Worm (Caenorhabditis elegans): ENCODE results near the gene Y116F11B.17.

- no peak for TF ChIP-seq skn-1 (tag; optimal IDR thresholded peaks at IDR 0.05)
- no peak for TF ChIP-seq unc-62 (GFP tag; optimal IDR thresholded peaks at IDR 0.05)
- no peak for TF ChIP-seq nhr-76 (tag; optimal IDR thresholded peaks at IDR 0.05)
- no peak for TF ChIP-seq R02D3.7 (tag; optimal IDR thresholded peaks at IDR 0.05)
These were observed 5.5 kb upstream of the Y116F11B.17 start for ce11 chrV:19827481-19827880.
